Worm (Caenorhabditis elegans) whole organism, mixed stage, embryonic: Measurements from ENCODE around the gene ZK563.2.
A peak's percentile ranks its signal among the peaks of the same experiment; 100 is the strongest.

ENCODE experiments used
- M03D4.4 ChIP-seq: sonication (generic microtip); optimal IDR thresholded peaks from 2 replicates; lab custom pipeline; 2017; ENCODE audit warnings: mild to moderate bottlenecking, missing genetic modification characterization, missing compliant biosample characterization
- bed-3 ChIP-seq: fragments of 200-800 bp; sonication (Bioruptor generic); optimal IDR thresholded peaks from 3 replicates; lab custom pipeline; 2018; ENCODE audit warnings: mild to moderate bottlenecking, missing genetic modification characterization, moderate library complexity, missing compliant biosample characterization
- blmp-1 ChIP-seq: fragments of 150-350 bp; optimal IDR thresholded peaks from 2 replicates; lab custom pipeline; 2014; ENCODE audit warnings: missing biosample characterization, missing genetic modification characterization
- ceh-39 ChIP-seq: fragments of 150-350 bp; optimal IDR thresholded peaks from 2 replicates; lab custom pipeline; 2014; ENCODE audit warnings: missing biosample characterization, missing genetic modification characterization
- ceh-43 ChIP-seq: fragments of 200-800 bp; sonication (Bioruptor generic); optimal IDR thresholded peaks from 2 replicates; lab custom pipeline; 2018; ENCODE audit warnings: mild to moderate bottlenecking, missing genetic modification characterization, moderate library complexity, missing compliant biosample characterization
- ceh-83 ChIP-seq: fragments of 200-800 bp; sonication (Bioruptor generic); optimal IDR thresholded peaks from 2 replicates; lab custom pipeline; 2018; ENCODE audit warnings: mild to moderate bottlenecking, missing genetic modification characterization, missing compliant biosample characterization
- ces-1 ChIP-seq: fragments of 150-350 bp; optimal IDR thresholded peaks from 2 replicates; lab custom pipeline; 2014; ENCODE audit warnings: missing biosample characterization, missing genetic modification reagents, missing genetic modification characterization
- cnd-1 ChIP-seq: fragments of 200-800 bp; sonication (Bioruptor generic); optimal IDR thresholded peaks from 2 replicates; lab custom pipeline; 2018; ENCODE audit warnings: mild to moderate bottlenecking, missing genetic modification characterization, missing compliant biosample characterization
- drap-1 ChIP-seq: fragments of 200-800 bp; sonication (Bioruptor generic); optimal IDR thresholded peaks from 3 replicates; lab custom pipeline; 2018; ENCODE audit warnings: mild to moderate bottlenecking, missing genetic modification characterization, missing compliant biosample characterization
- elt-1 ChIP-seq: sonication (generic microtip); optimal IDR thresholded peaks from 2 replicates; lab custom pipeline; 2017; ENCODE audit warnings: missing genetic modification characterization, mild to moderate bottlenecking, missing compliant biosample characterization, antibody characterized with exemption, moderate library complexity, borderline replicate concordance; ENCODE audit not compliant: insufficient read depth
- elt-3 ChIP-seq: fragments of 150-350 bp; optimal IDR thresholded peaks from 2 replicates; lab custom pipeline; 2014; ENCODE audit warnings: missing biosample characterization, missing genetic modification characterization
- flh-1 ChIP-seq: fragments of 200-800 bp; sonication (Bioruptor generic); optimal IDR thresholded peaks from 2 replicates; lab custom pipeline; 2018; ENCODE audit warnings: mild to moderate bottlenecking, missing genetic modification characterization, moderate library complexity, missing compliant biosample characterization
- ham-2 ChIP-seq: fragments of 200-800 bp; sonication (Bioruptor generic); optimal IDR thresholded peaks from 2 replicates; lab custom pipeline; 2018; ENCODE audit warnings: mild to moderate bottlenecking, missing genetic modification characterization, missing compliant biosample characterization
- hlh-1 ChIP-seq: fragments of 150-350 bp; optimal IDR thresholded peaks from 2 replicates; lab custom pipeline; 2014; ENCODE audit warnings: missing biosample characterization, missing genetic modification reagents, missing genetic modification characterization
- lin-32 ChIP-seq: fragments of 200-800 bp; sonication (Bioruptor generic); optimal IDR thresholded peaks from 2 replicates; lab custom pipeline; 2018; ENCODE audit warnings: mild to moderate bottlenecking, missing genetic modification characterization, missing compliant biosample characterization
- lsy-2 ChIP-seq: fragments of 150-350 bp; optimal IDR thresholded peaks from 2 replicates; lab custom pipeline; 2014; ENCODE audit warnings: missing biosample characterization, missing genetic modification characterization
- mab-5 ChIP-seq: fragments of 150-350 bp; optimal IDR thresholded peaks from 2 replicates; lab custom pipeline; 2014; ENCODE audit warnings: missing biosample characterization, missing genetic modification characterization
- mep-1 ChIP-seq: fragments of 150-350 bp; optimal IDR thresholded peaks from 2 replicates; lab custom pipeline; 2017; ENCODE audit warnings: missing biosample characterization, missing genetic modification reagents, missing genetic modification characterization, inconsistent platforms
- mls-2 ChIP-seq: sonication (generic microtip); optimal IDR thresholded peaks from 2 replicates; lab custom pipeline; 2016; ENCODE audit warnings: mild to moderate bottlenecking, missing genetic modification characterization, moderate library complexity, missing compliant biosample characterization
- nhr-12 ChIP-seq: fragments of 150-350 bp; optimal IDR thresholded peaks from 2 replicates; lab custom pipeline; 2014; ENCODE audit warnings: missing biosample characterization, missing genetic modification characterization
- nhr-2 ChIP-seq: fragments of 150-350 bp; optimal IDR thresholded peaks from 2 replicates; lab custom pipeline; 2014; ENCODE audit warnings: missing biosample characterization, missing genetic modification characterization
- nhr-237 ChIP-seq: fragments of 150-350 bp; optimal IDR thresholded peaks from 2 replicates; lab custom pipeline; 2014; ENCODE audit warnings: missing biosample characterization, missing genetic modification characterization
- nhr-28 ChIP-seq: fragments of 150-350 bp; optimal IDR thresholded peaks from 2 replicates; lab custom pipeline; 2014; ENCODE audit warnings: missing biosample characterization, missing genetic modification characterization
- nhr-76 ChIP-seq: sonication (generic microtip); optimal IDR thresholded peaks from 2 replicates; lab custom pipeline; 2017; ENCODE audit warnings: missing biosample characterization, missing genetic modification characterization
- sem-2 ChIP-seq: fragments of 200-800 bp; sonication (Bioruptor generic); optimal IDR thresholded peaks from 2 replicates; lab custom pipeline; 2018; ENCODE audit warnings: mild to moderate bottlenecking, missing genetic modification characterization, missing compliant biosample characterization
- snpc-4 ChIP-seq: fragments of 150-350 bp; optimal IDR thresholded peaks from 2 replicates; lab custom pipeline; 2014; ENCODE audit warnings: missing biosample characterization, missing genetic modification characterization
- sptf-1 ChIP-seq: sonication (generic microtip); optimal IDR thresholded peaks from 2 replicates; lab custom pipeline; 2017; ENCODE audit warnings: mild to moderate bottlenecking, missing genetic modification characterization, moderate library complexity, missing compliant biosample characterization
- tbx-8 ChIP-seq: fragments of 200-800 bp; sonication (Bioruptor generic); optimal IDR thresholded peaks from 2 replicates; lab custom pipeline; 2018; ENCODE audit warnings: mild to moderate bottlenecking, missing genetic modification characterization, moderate library complexity, missing compliant biosample characterization
- unc-39 ChIP-seq: fragments of 150-350 bp; optimal IDR thresholded peaks from 2 replicates; lab custom pipeline; 2014; ENCODE audit warnings: missing biosample characterization, missing genetic modification characterization

ZK563.2 gene

DNA sequence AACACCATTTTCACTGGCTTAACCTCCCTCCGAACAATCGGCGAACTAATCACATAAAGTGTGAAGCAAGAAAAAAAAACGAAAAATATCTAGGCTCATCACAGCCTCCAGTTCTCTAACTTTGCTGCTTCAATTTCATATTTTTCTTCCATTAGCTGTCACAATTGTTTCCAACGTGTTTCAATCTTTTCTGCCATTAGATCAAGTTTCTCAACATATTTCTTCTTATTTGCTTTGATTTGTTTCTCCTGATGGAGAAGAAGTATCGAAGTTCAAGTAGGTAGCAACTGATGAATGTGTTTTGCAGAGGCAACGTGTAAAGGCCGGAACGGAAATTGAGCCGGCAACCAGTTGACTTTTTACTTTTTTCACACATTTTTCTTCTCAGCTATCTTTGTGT is 11.4 kb downstream of the ZK563.2 start, which contains the start of gene ZK563.7:
Gene ZK563.7 (plus strand): TSS at position 301 of the 400 bp plus-strand sequence.
- TF ChIP-seq lsy-2, result no peak
- no peak for TF ChIP-seq blmp-1 (tag; lab: Kevin White, UChicago)
- TF ChIP-seq tbx-8 (GFP tag; lab: Kevin White, UChicago), result no peak
- TF ChIP-seq lin-32 (GFP tag; lab: Kevin White, UChicago), result no peak
- TF ChIP-seq hlh-1, result no peak
- TF ChIP-seq nhr-28 (tag; lab: Kevin White, UChicago), result no peak
- no peak for TF ChIP-seq sptf-1 (tag; lab: Kevin White, UChicago)

DNA sequence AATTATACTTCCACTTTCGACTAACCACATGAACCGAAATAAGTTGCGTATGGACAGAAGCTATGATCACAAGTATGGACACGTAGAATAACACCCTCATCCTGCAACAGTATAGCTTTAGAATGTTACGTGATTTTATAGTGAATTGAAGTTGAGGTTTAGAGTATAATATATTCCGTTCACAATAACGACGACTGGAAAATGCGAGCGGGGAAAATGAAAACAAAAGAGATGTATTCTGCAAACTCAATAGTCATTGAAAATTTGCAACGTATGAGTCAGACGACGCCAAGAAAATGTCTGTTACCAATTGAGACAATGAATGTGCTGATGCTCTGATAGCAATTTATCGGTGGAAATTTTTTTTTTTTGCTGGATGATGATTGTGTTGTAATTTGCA is 16.6 kb downstream of the ZK563.2 start, which contains the start of gene acp-1:
Gene acp-1 (minus strand): TSS at position 101 of the 400 bp plus-strand sequence.
- no peak for TF ChIP-seq nhr-2 (tag; lab: Kevin White, UChicago)
- TF ChIP-seq hlh-1, result no peak
- TF ChIP-seq, all 35 proteins: peak for 0

DNA sequence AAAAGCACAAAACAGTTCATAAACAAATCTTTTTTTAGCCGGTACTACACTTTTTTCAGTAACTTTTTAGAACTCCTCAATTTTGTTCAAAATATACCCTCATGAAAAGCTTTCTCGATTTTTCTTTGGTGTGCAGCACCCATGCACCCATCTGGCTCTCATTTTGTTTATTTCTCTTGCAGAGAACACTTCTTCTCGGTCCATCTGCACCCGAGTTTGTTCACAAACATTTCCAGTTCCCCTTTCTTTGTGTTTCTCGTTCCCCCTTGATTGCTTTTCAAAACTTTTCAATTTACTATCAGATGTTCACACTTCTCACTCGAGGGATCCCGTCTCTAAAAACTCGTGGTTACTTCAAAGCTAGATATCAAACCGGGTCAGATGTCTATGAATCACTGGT is 24.8 kb downstream of the ZK563.2 start, which contains the start of gene slcf-2:
Gene slcf-2 (plus strand): TSS at position 301 of the 400 bp plus-strand sequence.
- TF ChIP-seq nhr-237 (no peak), drap-1 (no peak), tbx-8 (GFP tag; lab: Kevin White, UChicago) (no peak), flh-1 (GFP tag; lab: Kevin White, UChicago) (no peak), ceh-39 (tag; lab: Kevin White, UChicago) (no peak), bed-3 (GFP tag; lab: Kevin White, UChicago) (no peak), snpc-4 (no peak)

- TF ChIP-seq sptf-1 (tag; lab: Kevin White, UChicago) (no peak), hlh-1 (no peak), lin-32 (GFP tag; lab: Kevin White, UChicago) (no peak), ces-1 (GFP tag; lab: Kevin White, UChicago) (no peak), elt-1 (tag; lab: Kevin White, UChicago) (peak; percentile 83), mep-1 (tag; lab: Kevin White, UChicago) (no peak), mab-5 (tag; lab: Kevin White, UChicago) (no peak), nhr-2 (tag; lab: Kevin White, UChicago) (no peak)
Measured at ce11 chrX:3396735-3397134, 28.0 kb downstream of the ZK563.2 start.

- TF ChIP-seq M03D4.4 (tag; lab: Kevin White, UChicago) (no peak), drap-1 (no peak), tbx-8 (GFP tag; lab: Kevin White, UChicago) (no peak), ceh-83 (GFP tag; lab: Kevin White, UChicago) (no peak), nhr-2 (tag; lab: Kevin White, UChicago) (no peak), sem-2 (GFP tag; lab: Kevin White, UChicago) (no peak), mls-2 (no peak), ham-2 (GFP tag; lab: Kevin White, UChicago) (no peak), sptf-1 (tag; lab: Kevin White, UChicago) (no peak), mab-5 (tag; lab: Kevin White, UChicago) (no peak), bed-3 (GFP tag; lab: Kevin White, UChicago) (no peak), nhr-237 (no peak), cnd-1 (tag; lab: Kevin White, UChicago) (no peak), unc-39 (no peak)
Measured at ce11 chrX:3399917-3400316, 31.2 kb downstream of the ZK563.2 start, which contains the start of gene cht-1. Gene cht-1 (minus strand): TSS chrX:3400017.

DNA sequence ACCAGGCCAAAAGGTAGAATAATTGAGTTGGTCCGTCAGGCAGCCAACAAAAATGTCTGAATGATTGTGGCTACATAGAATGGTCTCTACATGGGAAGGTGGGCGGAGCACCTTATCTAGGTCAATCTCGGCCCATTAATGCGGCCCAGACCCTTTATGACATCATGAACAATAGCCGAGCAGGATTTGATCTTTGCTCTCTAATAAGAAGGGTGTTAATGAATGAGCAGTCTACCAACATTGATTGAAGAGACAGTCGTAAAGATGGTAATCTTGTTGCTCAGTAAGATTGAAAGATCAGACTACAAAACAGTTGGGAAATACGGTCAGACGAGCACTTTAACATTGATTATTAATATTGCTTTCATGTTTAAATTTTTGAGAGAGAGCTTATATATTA is 31.6 kb downstream of the ZK563.2 start:
- no peak for TF ChIP-seq hlh-1
- TF ChIP-seq elt-3, result no peak
- TF ChIP-seq sem-2 (GFP tag; lab: Kevin White, UChicago), result no peak
- TF ChIP-seq tbx-8 (GFP tag; lab: Kevin White, UChicago), result no peak
- TF ChIP-seq mls-2, result no peak
- TF ChIP-seq nhr-76 (tag; lab: Kevin White, UChicago), result no peak
- peak; percentile 86 for TF ChIP-seq nhr-2 (tag; lab: Kevin White, UChicago)
- no peak for TF ChIP-seq ceh-39 (tag; lab: Kevin White, UChicago)
- TF ChIP-seq M03D4.4 (tag; lab: Kevin White, UChicago), result no peak
- TF ChIP-seq nhr-12, result no peak
- no peak for TF ChIP-seq unc-39
- no peak for TF ChIP-seq cnd-1 (tag; lab: Kevin White, UChicago)
- TF ChIP-seq nhr-237, result no peak
- TF ChIP-seq elt-1 (tag; lab: Kevin White, UChicago), result peak; percentile 76
- no peak for TF ChIP-seq ceh-43 (GFP tag; lab: Kevin White, UChicago)
- TF ChIP-seq lin-32 (GFP tag; lab: Kevin White, UChicago), result no peak
